Worm (Caenorhabditis elegans): ENCODE results near the gene F56F11.1.

F56F11.1 gene

DNA sequence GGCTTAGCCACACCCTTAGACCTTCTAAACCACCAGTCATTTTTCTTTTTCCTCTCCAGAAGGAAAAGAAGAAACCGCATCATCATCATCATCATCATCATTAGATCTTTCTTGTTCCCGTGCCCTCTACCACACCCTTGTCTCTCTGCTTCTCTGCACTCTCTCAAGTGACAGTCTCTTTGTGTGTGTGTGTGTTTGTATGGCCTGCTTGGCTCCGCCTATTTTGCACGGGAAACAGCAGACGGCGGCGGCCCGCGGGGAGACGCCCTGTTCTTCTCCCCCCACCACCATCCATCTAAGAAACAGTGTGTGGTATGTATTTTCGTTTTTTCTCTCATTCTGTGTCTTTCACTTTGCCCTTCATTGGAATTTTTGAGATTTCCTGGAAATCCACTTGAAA, 19.7 kb upstream of the F56F11.1 start (continued):
- TF ChIP-seq snpc-1.1 (tag; optimal IDR thresholded peaks at IDR 0.05; ENCODE audit: insufficient read depth) = no peak
- peak; percentile 3 for TF ChIP-seq die-1 (tag; optimal IDR thresholded peaks at IDR 0.05)
- TF ChIP-seq athp-1 (tag; optimal IDR thresholded peaks at IDR 0.05) = no peak
- TF ChIP-seq chd-7 (tag; optimal IDR thresholded peaks at IDR 0.05) = peak; percentile 17

DNA sequence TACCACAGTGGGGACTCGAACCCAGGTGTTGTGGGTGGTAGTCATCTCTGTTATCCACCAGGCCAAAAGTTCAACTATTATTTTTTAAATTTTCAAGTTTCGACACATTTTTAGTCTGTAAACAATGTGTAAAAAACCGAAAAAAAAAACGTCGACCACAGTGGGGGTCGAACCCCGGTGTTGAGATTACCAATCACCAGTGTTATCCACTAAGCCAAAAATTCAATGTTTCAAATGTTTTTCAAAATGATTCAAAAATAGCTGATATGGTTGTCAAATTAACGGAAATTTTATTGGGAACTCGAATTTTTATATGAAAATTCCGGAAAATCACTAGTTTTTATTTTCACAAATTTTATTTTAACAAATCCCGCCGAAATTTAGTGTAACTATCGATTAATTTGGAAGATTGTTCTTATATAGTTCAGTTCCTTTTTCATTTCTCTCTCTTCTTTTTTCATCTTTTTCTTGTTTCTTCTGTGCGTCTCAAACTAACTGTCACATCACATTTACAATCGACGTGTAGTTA, 18.4 kb upstream of the F56F11.1 start:
- TF ChIP-seq tbp1 (GFP tag; optimal IDR thresholded peaks at IDR 0.05) (peak; percentile 78), chd-7 (tag; optimal IDR thresholded peaks at IDR 0.05) (no peak), B0336.3 (GFP tag; IDR thresholded peaks at IDR 0.05) (no peak), hrde-1 (tag; optimal IDR thresholded peaks at IDR 0.05; ENCODE audit: borderline replicate concordance) (no peak), lin-26 (GFP tag; IDR thresholded peaks at IDR 0.05) (0 out of 2 replicates have a peak, but pooled peaks have one; percentile 40), attf-5 (GFP tag; optimal IDR thresholded peaks at IDR 0.05) (no peak), B0261.1 (tag; optimal IDR thresholded peaks at IDR 0.05) (peak; percentile 54), mel-28 (tag; optimal IDR thresholded peaks at IDR 0.05; ENCODE audit: borderline replicate concordance) (no peak), rpc-1 (optimal IDR thresholded peaks at IDR 0.05) (peak; percentile 37), rpc-1 (tag; optimal IDR thresholded peaks at IDR 0.05) (peak; percentile 69), Y56A3A.18 (GFP tag; IDR thresholded peaks at IDR 0.05) (no peak), lsl-1 (GFP tag; optimal IDR thresholded peaks at IDR 0.05) (no peak), F33H1.4 (GFP tag; IDR thresholded peaks at IDR 0.05) (peak; percentile 15; the same call in 1 of the 2 replicates), hmg-1.2 (GFP tag; IDR thresholded peaks at IDR 0.05) (peak; percentile 37), pha-4 (tag; optimal IDR thresholded peaks at IDR 0.05) (no peak)

DNA sequence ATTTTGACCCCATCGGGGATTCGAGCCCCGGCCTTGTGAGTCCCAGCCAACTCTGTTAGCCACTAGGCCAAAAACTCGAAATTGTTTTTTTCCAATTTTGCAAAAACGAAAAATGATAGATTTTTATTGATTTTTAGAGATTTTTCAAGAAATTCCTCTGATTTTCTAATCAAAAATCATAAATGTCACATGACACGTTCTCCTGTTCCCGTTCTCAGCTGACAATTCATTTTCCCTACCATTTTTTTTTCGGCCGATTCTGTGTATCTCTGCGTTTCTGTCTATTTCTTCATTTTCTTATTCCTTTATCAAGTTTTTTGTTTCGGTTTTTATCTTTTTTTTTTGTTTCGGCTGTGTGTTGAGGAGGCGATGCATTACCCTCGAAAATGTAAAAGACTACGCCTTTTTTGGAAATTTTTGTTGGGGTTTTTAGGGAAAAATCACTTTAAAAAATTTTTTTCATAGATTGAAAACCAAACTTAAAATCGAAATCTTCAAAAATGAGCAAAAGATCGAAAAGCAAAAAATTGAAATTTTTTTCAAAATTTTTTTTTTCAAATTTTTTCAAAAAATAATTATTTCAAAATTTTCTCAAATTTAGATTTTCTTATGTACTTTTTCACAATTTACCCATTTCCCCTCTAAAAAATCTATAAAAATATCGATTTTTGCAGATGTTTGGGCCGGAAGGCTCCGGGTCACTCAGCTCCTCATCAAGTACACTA, 17.2 kb upstream of the F56F11.1 start, which contains the start of gene klf-1:
Gene klf-1, plus strand, starts transcription at position 675 of the 725 bp plus-strand sequence.
- TF ChIP-seq rpc-1 (optimal IDR thresholded peaks at IDR 0.05) = no peak
- TF ChIP-seq rpc-1 (tag; optimal IDR thresholded peaks at IDR 0.05) = peak; percentile 52
- no peak for TF ChIP-seq attf-3 (GFP tag; conservative IDR thresholded peaks at IDR 0.05)
- TF ChIP-seq attf-5 (GFP tag; optimal IDR thresholded peaks at IDR 0.05) = peak; percentile 33
- peak; percentile 9 for TF ChIP-seq tbp1 (GFP tag; optimal IDR thresholded peaks at IDR 0.05)
- no peak for TF ChIP-seq hsf-1 (GFP tag; IDR thresholded peaks at IDR 0.05)
- TF ChIP-seq Y53G8AR.9 (GFP tag; conservative IDR thresholded peaks at IDR 0.05) = no peak
- peak; percentile 69 for TF ChIP-seq K11D2.4 (GFP tag; IDR thresholded peaks at IDR 0.05)
- peak; percentile 50 for TF ChIP-seq ztf-26 (tag; optimal IDR thresholded peaks at IDR 0.05)
- peak in 1 of 2 experiments; percentile 11 for TF ChIP-seq let-607 (tag; optimal IDR thresholded peaks at IDR 0.05)
- TF ChIP-seq dox-1 (GFP tag; IDR thresholded peaks at IDR 0.05) = peak; percentile 57
- TF ChIP-seq C06A6.2 (GFP tag; conservative IDR thresholded peaks at IDR 0.05) = 0 out of 2 replicates have a peak, but pooled peaks have one; percentile 42
- peak; percentile 84 for TF ChIP-seq nhr-80 (tag; optimal IDR thresholded peaks at IDR 0.05)
- TF ChIP-seq mcd-1 (GFP tag; IDR thresholded peaks at IDR 0.05) = 0 out of 2 replicates have a peak, but pooled peaks have one; percentile 15
- peak; percentile 24; the same call in 1 of the 2 replicates for TF ChIP-seq nfyb-1 (GFP tag; IDR thresholded peaks at IDR 0.05)
- TF ChIP-seq ccch-3 (GFP tag; optimal IDR thresholded peaks at IDR 0.05) = no peak
- TF ChIP-seq mel-28 (tag; optimal IDR thresholded peaks at IDR 0.05; ENCODE audit: borderline replicate concordance) = no peak
- TF ChIP-seq lin-54 (GFP tag; optimal IDR thresholded peaks at IDR 0.05) = no peak
- peak; percentile 16 for TF ChIP-seq madf-10 (tag; optimal IDR thresholded peaks at IDR 0.05)
- TF ChIP-seq cebp-1 (GFP tag; IDR thresholded peaks at IDR 0.05) = no peak
- peak; percentile 53 for TF ChIP-seq cebp-1 (tag; optimal IDR thresholded peaks at IDR 0.05)
- TF ChIP-seq lin-40 (tag; optimal IDR thresholded peaks at IDR 0.05) = peak; percentile 60
- no peak for TF ChIP-seq B0035.1 (tag; optimal IDR thresholded peaks at IDR 0.05)
